Fruit fly (Drosophila melanogaster): ENCODE results near the gene BoYb.
A peak's percentile ranks its signal among the peaks of the same experiment; 100 is the strongest.

Gene BoYb

DNA sequence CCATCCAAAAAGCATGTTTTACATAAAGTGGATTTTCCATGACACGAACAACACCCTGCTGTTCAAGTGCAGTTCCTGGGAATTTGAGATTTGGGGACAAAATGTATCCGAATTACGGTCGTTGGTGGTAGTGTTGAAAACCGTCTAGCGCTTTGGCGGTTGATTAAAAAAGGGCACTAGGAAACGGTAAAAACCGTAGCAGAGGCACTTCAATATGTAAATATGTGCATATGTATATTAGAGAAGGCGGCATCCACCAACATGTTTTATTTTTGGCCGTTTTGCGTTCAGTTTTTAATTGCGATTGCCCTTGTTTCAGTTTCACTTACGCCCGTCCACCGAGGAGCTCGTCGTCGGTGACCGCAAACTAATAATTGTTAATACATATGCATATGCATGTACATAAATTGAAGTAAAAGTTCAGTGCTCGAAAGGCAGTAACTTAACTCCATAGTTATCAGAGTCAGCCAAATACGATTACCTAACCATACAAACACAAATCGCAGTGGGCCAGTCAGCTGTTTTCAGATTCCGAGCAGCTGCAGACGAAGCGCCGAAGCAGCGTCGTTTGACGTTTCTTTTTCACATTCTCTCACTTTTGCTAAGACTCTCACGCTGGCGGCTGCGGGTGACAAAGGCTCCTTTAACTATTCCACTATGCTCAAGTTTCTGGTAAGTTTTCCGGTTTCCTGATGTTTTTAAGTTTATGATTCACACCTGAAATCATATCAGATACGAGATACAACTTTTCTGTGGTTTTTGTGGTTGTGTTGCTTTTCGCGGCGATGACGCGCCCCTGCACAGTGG is 37.3 kb upstream of the BoYb start, which contains the start of gene CG33170 (continued):
- TF ChIP-seq stwl (tag; optimal IDR thresholded peaks at IDR 0.05) (peak; percentile 11), ro (GFP tag; IDR thresholded peaks at IDR 0.05) (no peak), CG14050 (GFP tag; IDR thresholded peaks at IDR 0.05) (no peak), sqz (GFP tag; optimal IDR thresholded peaks at IDR 0.05) (no peak), Antp (GFP tag; optimal IDR thresholded peaks at IDR 0.05) (no peak), rib (GFP tag; IDR thresholded peaks at IDR 0.05) (no peak), CG11093 (GFP tag; IDR thresholded peaks at IDR 0.05) (no peak), CG11247 (GFP tag; IDR thresholded peaks at IDR 0.05) (no peak), unc-4 (GFP tag; IDR thresholded peaks at IDR 0.05; ENCODE audit: partially characterized antibody) (0 out of 2 replicates have a peak, but pooled peaks have one; percentile 10), Vsx1 (GFP tag; optimal IDR thresholded peaks at IDR 0.05) (no peak), CG10267 (tag; optimal IDR thresholded peaks at IDR 0.05) (peak; percentile 47), CG18011 (GFP tag; optimal IDR thresholded peaks at IDR 0.05) (no peak), Pdp1 (GFP tag; optimal IDR thresholded peaks at IDR 0.05) (peak in 1 of 2 experiments; percentile 98), CG31441 (GFP tag; IDR thresholded peaks at IDR 0.05) (no peak), ERR (GFP tag; optimal IDR thresholded peaks at IDR 0.05) (no peak), Trl (optimal IDR thresholded peaks at IDR 0.05) (peak; percentile 20 to 25), Trl (GFP tag; optimal IDR thresholded peaks at IDR 0.05) (no peak), inv (GFP tag; IDR thresholded peaks at IDR 0.05; ENCODE audit: partially characterized antibody) (no peak), CG6254 (GFP tag; optimal IDR thresholded peaks at IDR 0.05) (no peak), CG4730 (GFP tag; IDR thresholded peaks at IDR 0.05) (no peak), CG4404 (GFP tag; IDR thresholded peaks at IDR 0.05) (no peak), zen2 (GFP tag; IDR thresholded peaks at IDR 0.05; ENCODE audit: partially characterized antibody) (no peak), CG6683 (GFP tag; optimal IDR thresholded peaks at IDR 0.05) (no peak), org-1 (GFP tag; optimal IDR thresholded peaks at IDR 0.05) (no peak), CG1024 (GFP tag; IDR thresholded peaks at IDR 0.05) (no peak), gsb (GFP tag; IDR thresholded peaks at IDR 0.05) (no peak), CG9609 (GFP tag; optimal IDR thresholded peaks at IDR 0.05) (no peak), pita (GFP tag; optimal IDR thresholded peaks at IDR 0.05) (no peak), seq (GFP tag; IDR thresholded peaks at IDR 0.05) (peak; percentile 41; the same call in 1 of the 2 replicates), Doc3 (GFP tag; IDR thresholded peaks at IDR 0.05; ENCODE audit: partially characterized antibody) (no peak), CG5245 (GFP tag; optimal IDR thresholded peaks at IDR 0.05) (no peak), CG7357 (GFP tag; IDR thresholded peaks at IDR 0.05) (no peak), kni (GFP tag; optimal IDR thresholded peaks at IDR 0.05) (no peak), slp2 (GFP tag; optimal IDR thresholded peaks at IDR 0.05) (no peak), insv (GFP tag; optimal IDR thresholded peaks at IDR 0.05) (no peak), CG15073 (GFP tag; optimal IDR thresholded peaks at IDR 0.05) (no peak), Adf1 (GFP tag; IDR thresholded peaks at IDR 0.05) (peak; percentile 46; the same call in 1 of the 2 replicates), Fer3 (tag; optimal IDR thresholded peaks at IDR 0.05) (no peak), CG42726 (GFP tag; IDR thresholded peaks at IDR 0.05; ENCODE audit: partially characterized antibody) (no peak), Sin3A (optimal IDR thresholded peaks at IDR 0.05) (no peak), Bteb2 (GFP tag; optimal IDR thresholded peaks at IDR 0.05) (no peak), nom (GFP tag; optimal IDR thresholded peaks at IDR 0.05) (no peak), dimm (GFP tag; IDR thresholded peaks at IDR 0.05) (no peak), onecut (GFP tag; IDR thresholded peaks at IDR 0.05) (peak; percentile 41; the same call in 1 of the 2 replicates), CG4424 (GFP tag; optimal IDR thresholded peaks at IDR 0.05) (no peak), Asciz (GFP tag; optimal IDR thresholded peaks at IDR 0.05) (no peak), Camta (GFP tag; optimal IDR thresholded peaks at IDR 0.05) (no peak), unpg (GFP tag; optimal IDR thresholded peaks at IDR 0.05) (no peak), Atf-2 (GFP tag; optimal IDR thresholded peaks at IDR 0.05) (no peak), CG7786 (GFP tag; optimal IDR thresholded peaks at IDR 0.05) (no peak)

Data from whole organism, embryonic.